Fruit fly (Drosophila melanogaster): ENCODE results near the gene Rpt3R.
A peak's percentile ranks its signal among the peaks of the same experiment; 100 is the strongest.

The Rpt3R gene

dm6 chr3R:9747272-9747874, 8.9 kb downstream of the Rpt3R start, which contains the start of gene CG12948 (continued):
- no peak for TF ChIP-seq B-H1 (GFP tag; IDR thresholded peaks at IDR 0.05)
- no peak for TF ChIP-seq Nf-YA (GFP tag; IDR thresholded peaks at IDR 0.05)
- TF ChIP-seq CG1832 (GFP tag; optimal IDR thresholded peaks at IDR 0.05) = no peak
- peak; percentile 98 for TF ChIP-seq Doc3 (GFP tag; IDR thresholded peaks at IDR 0.05; ENCODE audit: partially characterized antibody)
- no peak for TF ChIP-seq jing (GFP tag; optimal IDR thresholded peaks at IDR 0.05)
- no peak for TF ChIP-seq hth (optimal IDR thresholded peaks at IDR 0.05)
- TF ChIP-seq seq (GFP tag; IDR thresholded peaks at IDR 0.05) = no peak
- peak; percentile 63 for TF ChIP-seq HmgZ (tag; optimal IDR thresholded peaks at IDR 0.05)
- peak; percentile 58 for TF ChIP-seq CoRest (tag; optimal IDR thresholded peaks at IDR 0.05)
- peak; percentile 77 for TF ChIP-seq amos (GFP tag; IDR thresholded peaks at IDR 0.05; ENCODE audit: partially characterized antibody)
- TF ChIP-seq CG12391 (tag; optimal IDR thresholded peaks at IDR 0.05) = peak; percentile 70
- TF ChIP-seq CG15269 (tag; optimal IDR thresholded peaks at IDR 0.05) = no peak
- peak; percentile 40 for TF ChIP-seq CG10267 (tag; optimal IDR thresholded peaks at IDR 0.05)
- peak; percentile 30 for TF ChIP-seq CG33213 (GFP tag; optimal IDR thresholded peaks at IDR 0.05)
- peak; percentile 19 for TF ChIP-seq CG31365 (tag; optimal IDR thresholded peaks at IDR 0.05)
- peak; percentile 39 for TF ChIP-seq CG17359 (tag; optimal IDR thresholded peaks at IDR 0.05)
- TF ChIP-seq lilli (GFP tag; optimal IDR thresholded peaks at IDR 0.05) = peak; percentile 72
- TF ChIP-seq dpn (GFP tag; optimal IDR thresholded peaks at IDR 0.05) = peak; percentile 46 to 52
- TF ChIP-seq twi (tag; optimal IDR thresholded peaks at IDR 0.05) = peak; percentile 16
- peak; percentile 56 for TF ChIP-seq maf-S (GFP tag; optimal IDR thresholded peaks at IDR 0.05)
- no peak for TF ChIP-seq sim (GFP tag; IDR thresholded peaks at IDR 0.05)
- TF ChIP-seq cas (GFP tag; IDR thresholded peaks at IDR 0.05) = no peak
- TF ChIP-seq ttk (GFP tag; IDR thresholded peaks at IDR 0.05) = no peak
- TF ChIP-seq odd (GFP tag; optimal IDR thresholded peaks at IDR 0.05) = no peak
- TF ChIP-seq CG4404 (GFP tag; IDR thresholded peaks at IDR 0.05) = 0 out of 2 replicates have a peak, but pooled peaks have one; percentile 28
- peak; percentile 55 for TF ChIP-seq Sin3A (optimal IDR thresholded peaks at IDR 0.05)
- TF ChIP-seq CG6683 (GFP tag; optimal IDR thresholded peaks at IDR 0.05) = no peak
- TF ChIP-seq z (GFP tag; IDR thresholded peaks at IDR 0.05) = no peak
- TF ChIP-seq CG8924 (tag; optimal IDR thresholded peaks at IDR 0.05) = peak; percentile 64
- TF ChIP-seq CG7987 (GFP tag; optimal IDR thresholded peaks at IDR 0.05) = no peak
- TF ChIP-seq run (tag; optimal IDR thresholded peaks at IDR 0.05) = no peak
- TF ChIP-seq tup (GFP tag; optimal IDR thresholded peaks at IDR 0.05) = no peak
- TF ChIP-seq CG12071 (GFP tag; optimal IDR thresholded peaks at IDR 0.05) = no peak
- peak; percentile 56 for TF ChIP-seq schlank (tag; optimal IDR thresholded peaks at IDR 0.05)
- TF ChIP-seq sr (GFP tag; IDR thresholded peaks at IDR 0.05) = peak; percentile 93
- TF ChIP-seq CG17385 (GFP tag; optimal IDR thresholded peaks at IDR 0.05) = peak; percentile 56
- no peak for TF ChIP-seq Dek (tag; optimal IDR thresholded peaks at IDR 0.05)
- peak; percentile 30 for TF ChIP-seq CG9437 (GFP tag; optimal IDR thresholded peaks at IDR 0.05)
- peak; percentile 11; the same call in 1 of the 3 replicates for TF ChIP-seq Dbx (GFP tag; IDR thresholded peaks at IDR 0.05)
- no peak for TF ChIP-seq ase (GFP tag; IDR thresholded peaks at IDR 0.05)
- TF ChIP-seq CG30020 (tag; optimal IDR thresholded peaks at IDR 0.05) = peak; percentile 40
- no peak for TF ChIP-seq Rx (GFP tag; IDR thresholded peaks at IDR 0.05)
- peak; percentile 18 for TF ChIP-seq CG9609 (GFP tag; optimal IDR thresholded peaks at IDR 0.05)
- no peak for TF ChIP-seq btn (GFP tag; optimal IDR thresholded peaks at IDR 0.05)
- TF ChIP-seq CG7556 (GFP tag; optimal IDR thresholded peaks at IDR 0.05) = no peak
- no peak for TF ChIP-seq Tbp (GFP tag; optimal IDR thresholded peaks at IDR 0.05)
- TF ChIP-seq CG1529 (GFP tag; optimal IDR thresholded peaks at IDR 0.05) = peak; percentile 13
- TF ChIP-seq CG10543 (GFP tag; optimal IDR thresholded peaks at IDR 0.05) = peak; percentile 62
- no peak for TF ChIP-seq Six4 (GFP tag; optimal IDR thresholded peaks at IDR 0.05)
- TF ChIP-seq CG11247 (GFP tag; IDR thresholded peaks at IDR 0.05) = peak; percentile 18; the same call in 1 of the 2 replicates
- TF ChIP-seq Nf-YB (GFP tag; optimal IDR thresholded peaks at IDR 0.05) = peak; percentile 17
